Worm (Caenorhabditis elegans): ENCODE measurements around the gene phf-30.

phf-30 gene

DNA sequence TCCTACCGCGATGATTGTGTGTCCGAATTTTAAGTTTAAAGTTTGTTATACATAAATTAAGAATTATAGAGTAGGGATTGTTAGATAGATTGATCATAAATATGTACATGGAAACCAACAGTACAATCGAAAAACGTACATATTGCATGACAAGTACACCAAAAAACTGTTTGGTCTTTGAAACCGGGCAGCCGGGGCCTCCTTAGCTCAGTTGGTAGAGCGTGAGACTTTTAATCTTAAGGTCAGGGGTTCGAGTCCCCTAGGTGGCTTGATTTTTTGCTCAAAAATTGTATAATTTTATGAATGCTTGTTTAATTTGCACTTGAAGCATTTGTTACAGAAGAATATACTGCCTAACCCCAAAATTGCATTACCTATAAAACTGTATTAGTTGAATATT lies 26.3 kb downstream of the phf-30 start (continued):
- peak; percentile 34; the same call in 1 of the 2 replicates for TF ChIP-seq pha-4 (GFP tag; IDR thresholded peaks at IDR 0.05)
- no peak for TF ChIP-seq pha-4 (tag; optimal IDR thresholded peaks at IDR 0.05)
- no peak for TF ChIP-seq lin-15B (tag; optimal IDR thresholded peaks at IDR 0.05)

DNA sequence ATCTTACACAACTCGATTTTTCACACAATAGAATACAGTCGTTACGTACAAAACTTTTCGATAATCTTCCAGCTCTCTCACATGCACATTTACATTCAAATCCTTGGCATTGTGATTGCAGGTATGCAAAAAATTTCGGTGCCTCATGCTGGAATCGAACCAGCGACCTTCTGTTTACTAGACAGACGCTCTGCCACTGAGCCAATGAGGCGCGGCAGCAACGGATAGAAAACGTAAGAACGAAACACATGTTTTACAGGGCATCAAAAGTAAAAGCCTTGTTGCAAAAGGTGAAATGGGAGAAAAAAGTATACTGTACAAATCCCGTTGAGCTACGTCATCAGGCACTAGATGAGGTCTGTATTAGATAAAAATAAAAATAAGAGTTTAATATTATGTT lies 27.1 kb downstream of the phf-30 start:
- TF ChIP-seq ceh-32 (tag; optimal IDR thresholded peaks at IDR 0.05; ENCODE audit: poor library complexity) (no peak), php-3 (GFP tag; IDR thresholded peaks at IDR 0.05) (peak; percentile 56; the same call in 1 of the 2 replicates), nhr-6 (tag; optimal IDR thresholded peaks at IDR 0.05) (no peak), vab-7 (GFP tag; IDR thresholded peaks at IDR 0.05) (peak; percentile 78), dmd-8 (GFP tag; IDR thresholded peaks at IDR 0.05) (0 out of 2 replicates have a peak, but pooled peaks have one; percentile 62), lin-39 (tag; optimal IDR thresholded peaks at IDR 0.05) (no peak), nhr-111 (GFP tag; optimal IDR thresholded peaks at IDR 0.05) (peak; percentile 15), mep-1 (tag; optimal IDR thresholded peaks at IDR 0.05) (peak; percentile 36), F44E2.7 (GFP tag; IDR thresholded peaks at IDR 0.05) (0 out of 2 replicates have a peak, but pooled peaks have one; percentile 20), nhr-25 (tag; optimal IDR thresholded peaks at IDR 0.05; ENCODE audit: borderline replicate concordance, insufficient read depth) (no peak), lin-38 (GFP tag; IDR thresholded peaks at IDR 0.05) (peak; percentile 71), F26F4.8 (GFP tag; conservative IDR thresholded peaks at IDR 0.05) (0 out of 2 replicates have a peak, but pooled peaks have one; percentile 41), daf-19 (GFP tag; conservative IDR thresholded peaks at IDR 0.05) (peak; percentile 70), snpc-4 (tag; optimal IDR thresholded peaks at IDR 0.05) (peak; percentile 9), hlh-11 (tag; optimal IDR thresholded peaks at IDR 0.05) (peak; percentile 11), F37D6.2 (tag; optimal IDR thresholded peaks at IDR 0.05) (no peak), egl-43 (GFP tag; IDR thresholded peaks at IDR 0.05) (peak; percentile 83), lir-3 (tag; optimal IDR thresholded peaks at IDR 0.05) (peak; percentile 31), hmg-1.1 (GFP tag; IDR thresholded peaks at IDR 0.05) (0 out of 2 replicates have a peak, but pooled peaks have one; percentile 45), unc-130 (GFP tag; optimal IDR thresholded peaks at IDR 0.05) (peak; percentile 36), dmd-6 (GFP tag; IDR thresholded peaks at IDR 0.05) (peak; percentile 34; the same call in 1 of the 2 replicates), ceh-82 (tag; optimal IDR thresholded peaks at IDR 0.05) (no peak), aly-2 (tag; optimal IDR thresholded peaks at IDR 0.05) (no peak), madf-9 (GFP tag; conservative IDR thresholded peaks at IDR 0.05) (0 out of 2 replicates have a peak, but pooled peaks have one; percentile 32), Y105C5A.15 (GFP tag; IDR thresholded peaks at IDR 0.05) (0 out of 2 replicates have a peak, but pooled peaks have one; percentile 10), attf-4 (tag; optimal IDR thresholded peaks at IDR 0.05) (no peak), tra-1 (GFP tag; IDR thresholded peaks at IDR 0.05) (peak; percentile 46; the same call in 1 of the 2 replicates), gei-8 (GFP tag; optimal IDR thresholded peaks at IDR 0.05) (peak; percentile 38), spr-3 (GFP tag; optimal IDR thresholded peaks at IDR 0.05) (peak; percentile 7), daf-16 (GFP tag; optimal IDR thresholded peaks at IDR 0.05) (peak in 1 of 2 experiments; percentile 55), daf-16 (tag; optimal IDR thresholded peaks at IDR 0.05) (peak; percentile 66), pha-4 (GFP tag; IDR thresholded peaks at IDR 0.05) (peak; percentile 65), pha-4 (tag; optimal IDR thresholded peaks at IDR 0.05) (no peak), zag-1 (tag; optimal IDR thresholded peaks at IDR 0.05) (no peak), lin-1 (GFP tag; IDR thresholded peaks at IDR 0.05) (0 out of 2 replicates have a peak, but pooled peaks have one; percentile 11), Y48G9A.11 (GFP tag; IDR thresholded peaks at IDR 0.05) (peak; percentile 27; the same call in 1 of the 2 replicates), arid-1 (GFP tag; conservative IDR thresholded peaks at IDR 0.05) (peak; percentile 43; the same call in 1 of the 2 replicates), sdz-12 (GFP tag; optimal IDR thresholded peaks at IDR 0.05) (no peak), duxl-1 (tag; optimal IDR thresholded peaks at IDR 0.05; ENCODE audit: poor library complexity) (no peak), unc-39 (tag; optimal IDR thresholded peaks at IDR 0.05) (no peak), snpc-1.2 (GFP tag; IDR thresholded peaks at IDR 0.05) (peak; percentile 69), mdl-1 (tag; optimal IDR thresholded peaks at IDR 0.05) (no peak), lin-13 (GFP tag; optimal IDR thresholded peaks at IDR 0.05) (no peak), mes-2 (tag; optimal IDR thresholded peaks at IDR 0.05; ENCODE audit: poor library complexity, severe bottlenecking) (peak; percentile 58), Y5F2A.4 (GFP tag; optimal IDR thresholded peaks at IDR 0.05) (no peak), lim-7 (GFP tag; IDR thresholded peaks at IDR 0.05) (peak; percentile 69), nhr-41 (GFP tag; IDR thresholded peaks at IDR 0.05) (peak; percentile 50; the same call in 1 of the 2 replicates)

Data from whole organism, L4 larva.